Fruit fly (Drosophila melanogaster): ENCODE data around the gene inaF-A.

DNA sequence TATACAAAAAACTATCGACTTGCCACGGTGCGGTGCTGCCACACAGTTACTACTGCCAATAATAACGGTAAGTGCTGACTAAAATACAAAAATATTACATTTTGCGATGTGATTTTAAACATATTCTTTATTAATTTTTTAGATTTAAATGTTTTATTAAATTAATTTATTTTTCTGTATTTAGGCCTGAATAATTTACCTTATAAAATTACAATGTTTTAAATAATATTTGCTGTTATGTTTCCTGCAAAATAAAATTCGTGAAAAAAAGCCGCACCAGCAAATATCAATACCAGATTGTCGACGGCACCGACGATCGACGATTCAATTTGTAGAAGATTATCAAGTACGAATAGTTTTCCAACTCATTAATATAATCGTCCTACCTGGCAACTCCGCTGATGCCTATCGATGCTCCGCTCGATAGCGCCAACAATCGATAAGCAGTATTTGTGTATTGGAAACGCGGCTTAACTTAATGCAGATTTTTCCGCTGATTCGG, 55.1 kb downstream of the inaF-A start, which contains the start of the genes Vlet and bif:
- peak; percentile 24 for TF ChIP-seq CG10431 (GFP tag; optimal IDR thresholded peaks at IDR 0.05)
- TF ChIP-seq nerfin-2 (GFP tag; IDR thresholded peaks at IDR 0.05; ENCODE audit: partially characterized antibody) = no peak
- TF ChIP-seq CG11723 (GFP tag; optimal IDR thresholded peaks at IDR 0.05) = peak; percentile 40
- TF ChIP-seq zfh1 (GFP tag; IDR thresholded peaks at IDR 0.05) = 0 out of 3 replicates have a peak, but pooled peaks have one; percentile 49
- peak; percentile 56 for TF ChIP-seq CG4424 (GFP tag; optimal IDR thresholded peaks at IDR 0.05)
- no peak for TF ChIP-seq Ravus (GFP tag; IDR thresholded peaks at IDR 0.05)
- TF ChIP-seq bowl (GFP tag; IDR thresholded peaks at IDR 0.05) = no peak
- no peak for TF ChIP-seq MTF-1 (GFP tag; optimal IDR thresholded peaks at IDR 0.05; ENCODE audit: borderline replicate concordance)

All from whole organism, embryonic.